Fruit fly (Drosophila melanogaster) whole organism, embryonic: ENCODE results near the gene nerfin-2.

Experiments
- Abd-B ChIP-seq: fragments of 200-800 bp; sonication (Bioruptor generic); optimal IDR thresholded peaks from 2 replicates; lab custom pipeline; 2018; ENCODE audit warnings: missing biosample characterization, mild to moderate bottlenecking, missing genetic modification characterization, moderate library complexity
- C15 ChIP-seq: fragments of 200-800 bp; sonication (Bioruptor generic); IDR thresholded peaks from 3 replicates; pipeline ENCODE4 v1.3.6; 2022; ENCODE audit warnings: missing biosample characterization, missing genetic modification characterization
- CG1024 ChIP-seq: fragments of 200-800 bp; sonication (Bioruptor generic); IDR thresholded peaks from 2 replicates; pipeline ENCODE4 v1.3.6; 2022; ENCODE audit warnings: missing biosample characterization, missing genetic modification characterization
- CG10274 ChIP-seq: fragments of 200-800 bp; sonication (Bioruptor generic); optimal IDR thresholded peaks from 3 replicates; lab custom pipeline; 2017; ENCODE audit warnings: missing biosample characterization, mild to moderate bottlenecking, missing genetic modification characterization
- CG11093 ChIP-seq: fragments of 200-800 bp; sonication (Bioruptor generic); IDR thresholded peaks from 3 replicates; pipeline ENCODE4 v1.3.6; 2022; ENCODE audit warnings: missing biosample characterization, missing genetic modification characterization
- CG11247 ChIP-seq: fragments of 200-800 bp; sonication (Bioruptor generic); IDR thresholded peaks from 2 replicates; pipeline ENCODE4 v1.3.6; 2022; ENCODE audit warnings: missing biosample characterization, missing genetic modification characterization
- CG11695 ChIP-seq: fragments of 200-800 bp; sonication (Bioruptor generic); IDR thresholded peaks from 3 replicates; pipeline ENCODE4 v1.3.6; 2022; ENCODE audit warnings: missing biosample characterization, missing genetic modification characterization
- CG12769 ChIP-seq: fragments of 200-800 bp; sonication (Bioruptor generic); optimal IDR thresholded peaks from 2 replicates; lab custom pipeline; 2019; ENCODE audit warnings: missing biosample characterization, mild to moderate bottlenecking, missing genetic modification characterization, moderate library complexity
- CG13123 ChIP-seq: fragments of 200-800 bp; sonication (Bioruptor generic); optimal IDR thresholded peaks from 2 replicates; lab custom pipeline; 2016; ENCODE audit warnings: missing biosample characterization, missing genetic modification characterization
- CG13296 ChIP-seq: fragments of 200-800 bp; sonication (Bioruptor generic); optimal IDR thresholded peaks from 3 replicates; lab custom pipeline; 2018; ENCODE audit warnings: missing biosample characterization, mild to moderate bottlenecking, missing genetic modification characterization
- CG13894 ChIP-seq: fragments of 200-800 bp; sonication (Bioruptor generic); optimal IDR thresholded peaks from 3 replicates; lab custom pipeline; 2018; ENCODE audit warnings: missing biosample characterization, mild to moderate bottlenecking, missing genetic modification characterization, moderate library complexity
- CG14441 ChIP-seq: fragments of 200-800 bp; sonication (Bioruptor generic); IDR thresholded peaks from 2 replicates; pipeline ENCODE4 v1.3.6; 2022; ENCODE audit warnings: missing biosample characterization, missing genetic modification characterization
- CG2199 ChIP-seq: fragments of 200-800 bp; sonication (Bioruptor generic); IDR thresholded peaks from 3 replicates; pipeline ENCODE4 v1.3.6; 2022; ENCODE audit warnings: missing biosample characterization, missing genetic modification characterization
- CG30020 ChIP-seq: fragments of 200-800 bp; optimal IDR thresholded peaks from 2 replicates; lab custom pipeline; 2019; ENCODE audit warnings: missing biosample characterization, mild to moderate bottlenecking, missing genetic modification characterization, moderate library complexity
- CG3065 ChIP-seq: fragments of 200-800 bp; sonication (Bioruptor generic); optimal IDR thresholded peaks from 2 replicates; lab custom pipeline; 2016; ENCODE audit warnings: missing biosample characterization, missing genetic modification characterization
- CG31365 ChIP-seq: fragments of 200-800 bp; sonication (Bioruptor generic); optimal IDR thresholded peaks from 2 replicates; lab custom pipeline; 2018; ENCODE audit warnings: missing biosample characterization, mild to moderate bottlenecking, missing genetic modification characterization
- CG3847 ChIP-seq: fragments of 200-800 bp; sonication (Bioruptor generic); IDR thresholded peaks from 2 replicates; pipeline ENCODE4 v1.3.6; 2022; ENCODE audit warnings: missing biosample characterization, missing genetic modification characterization
- CG42726 ChIP-seq: fragments of 200-800 bp; sonication (Bioruptor generic); IDR thresholded peaks from 2 replicates; pipeline ENCODE4 v1.3.6; 2022; ENCODE audit warnings: missing biosample characterization, missing genetic modification characterization; ENCODE audit not compliant: partially characterized antibody
- CG4282 ChIP-seq: fragments of 200-800 bp; sonication (Bioruptor generic); optimal IDR thresholded peaks from 2 replicates; lab custom pipeline; 2016; ENCODE audit warnings: missing biosample characterization, missing genetic modification characterization
- CG7786 ChIP-seq: fragments of 200-800 bp; sonication (Bioruptor generic); optimal IDR thresholded peaks from 2 replicates; lab custom pipeline; 2016; ENCODE audit warnings: missing biosample characterization, missing genetic modification characterization
- CG7963 ChIP-seq: fragments of 200-800 bp; sonication (Bioruptor generic); IDR thresholded peaks from 3 replicates; pipeline ENCODE4 v1.3.6; 2022; ENCODE audit warnings: missing biosample characterization, missing genetic modification characterization; ENCODE audit not compliant: partially characterized antibody
- CG8388 ChIP-seq: fragments of 200-800 bp; sonication (Bioruptor generic); optimal IDR thresholded peaks from 2 replicates; lab custom pipeline; 2019; ENCODE audit warnings: missing biosample characterization, mild to moderate bottlenecking, missing genetic modification characterization, moderate library complexity
- CG9876 ChIP-seq: fragments of 200-800 bp; sonication (Bioruptor generic); optimal IDR thresholded peaks from 2 replicates; lab custom pipeline; 2016; ENCODE audit warnings: missing biosample characterization, missing genetic modification characterization
- CHES-1-like ChIP-seq: fragments of 200-800 bp; sonication (Bioruptor generic); optimal IDR thresholded peaks from 2 replicates; lab custom pipeline; 2016; ENCODE audit warnings: missing biosample characterization, missing genetic modification characterization
- Chrac-16 ChIP-seq: fragments of 200-800 bp; sonication (Bioruptor generic); optimal IDR thresholded peaks from 3 replicates; lab custom pipeline; 2016; ENCODE audit warnings: missing biosample characterization, missing genetic modification characterization
- CrebB ChIP-seq: fragments of 200-800 bp; sonication (Bioruptor generic); optimal IDR thresholded peaks from 3 replicates; lab custom pipeline; 2018; ENCODE audit warnings: missing biosample characterization, mild to moderate bottlenecking, missing genetic modification characterization
- D19A ChIP-seq: fragments of 200-800 bp; optimal IDR thresholded peaks from 3 replicates; lab custom pipeline; 2019; ENCODE audit warnings: missing biosample characterization, mild to moderate bottlenecking, missing genetic modification characterization, moderate library complexity
- Dip3 ChIP-seq: fragments of 200-800 bp; sonication (Bioruptor generic); optimal IDR thresholded peaks from 3 replicates; lab custom pipeline; 2016; ENCODE audit warnings: missing biosample characterization, missing genetic modification characterization
- Doc2 ChIP-seq: fragments of 200-800 bp; sonication (Bioruptor generic); IDR thresholded peaks from 2 replicates; pipeline ENCODE4 v1.3.6; 2022; ENCODE audit warnings: missing biosample characterization, missing genetic modification characterization
- Lpt ChIP-seq: fragments of >200 bp; optimal IDR thresholded peaks from 2 replicates; lab custom pipeline; 2018; ENCODE audit warnings: missing biosample characterization, missing genetic modification characterization
- Max ChIP-seq: fragments of 200-800 bp; sonication (Bioruptor generic); optimal IDR thresholded peaks from 2 replicates; lab custom pipeline; 2016; ENCODE audit warnings: missing biosample characterization, mild to moderate bottlenecking, missing genetic modification characterization
- Sox100B ChIP-seq: fragments of 200-800 bp; sonication (Bioruptor generic); optimal IDR thresholded peaks from 3 replicates; lab custom pipeline; 2018; ENCODE audit warnings: missing biosample characterization, mild to moderate bottlenecking, missing genetic modification characterization
- abd-A ChIP-seq: fragments of 200-800 bp; sonication (Bioruptor generic); optimal IDR thresholded peaks from 3 replicates; lab custom pipeline; 2019; ENCODE audit warnings: missing biosample characterization, mild to moderate bottlenecking, missing genetic modification characterization, moderate library complexity
- bsh ChIP-seq, 2 experiments: fragments of 200-800 bp; sonication (Bioruptor generic); optimal IDR thresholded peaks; 2 replicates each; lab custom pipeline; 2017 to 2018; ENCODE audit warnings: mild to moderate bottlenecking in 2 of 2, missing biosample characterization in 2 of 2, missing genetic modification characterization in 2 of 2, moderate library complexity in 1 of 2
- cato ChIP-seq: fragments of 200-800 bp; sonication (Bioruptor generic); optimal IDR thresholded peaks from 2 replicates; lab custom pipeline; 2016; ENCODE audit warnings: missing biosample characterization, missing genetic modification characterization, borderline replicate concordance
- caup ChIP-seq: fragments of 200-800 bp; sonication (Bioruptor generic); optimal IDR thresholded peaks from 3 replicates; lab custom pipeline; 2017; ENCODE audit warnings: missing biosample characterization, mild to moderate bottlenecking, missing genetic modification characterization, moderate library complexity; ENCODE audit not compliant: severe bottlenecking
- chn ChIP-seq: fragments of 200-800 bp; sonication (Bioruptor generic); optimal IDR thresholded peaks from 2 replicates; lab custom pipeline; 2016; ENCODE audit warnings: missing biosample characterization, missing genetic modification characterization
- fd96Cb ChIP-seq: fragments of 200-800 bp; sonication (Bioruptor generic); optimal IDR thresholded peaks from 2 replicates; lab custom pipeline; 2018; ENCODE audit warnings: missing biosample characterization, mild to moderate bottlenecking, missing genetic modification characterization, moderate library complexity
- gcm ChIP-seq: fragments of 200-800 bp; sonication (Bioruptor generic); optimal IDR thresholded peaks from 2 replicates; lab custom pipeline; 2019; ENCODE audit warnings: missing biosample characterization, mild to moderate bottlenecking, missing genetic modification characterization, moderate library complexity
- grau ChIP-seq: fragments of 200-800 bp; optimal IDR thresholded peaks from 3 replicates; lab custom pipeline; 2019; ENCODE audit warnings: missing biosample characterization, mild to moderate bottlenecking, missing genetic modification characterization, moderate library complexity
- gro ChIP-seq: fragments of 200-800 bp; sonication (Bioruptor generic); optimal IDR thresholded peaks from 2 replicates; lab custom pipeline; 2016; ENCODE audit warnings: missing biosample characterization, missing genetic modification characterization
- insv ChIP-seq, 2 experiments: fragments of 200-800 bp; sonication (Bioruptor generic); optimal IDR thresholded peaks; 3 replicates each; lab custom pipeline; 2016 to 2018; ENCODE audit warnings: missing biosample characterization in 2 of 2, missing genetic modification characterization in 2 of 2
- lov ChIP-seq, 2 experiments: fragments of 200-800 bp in 1 of 2; fragments of >200 bp in 1 of 2; sonication (Bioruptor generic) in 1 of 2; IDR thresholded peaks in 1 of 2; optimal IDR thresholded peaks in 1 of 2; 2 replicates in 1 of 2; 3 replicates in 1 of 2; pipeline versions ENCODE4 v1.3.6 to Lab custom; 2017 to 2022; ENCODE audit warnings: missing biosample characterization in 1 of 2, missing genetic modification characterization in 1 of 2
- onecut ChIP-seq: fragments of 200-800 bp; sonication (Bioruptor generic); IDR thresholded peaks from 2 replicates; pipeline ENCODE4 v1.3.6; 2022; ENCODE audit warnings: missing biosample characterization, missing genetic modification characterization
- schlank ChIP-seq: fragments of 200-800 bp; sonication (Bioruptor generic); optimal IDR thresholded peaks from 2 replicates; lab custom pipeline; 2018; ENCODE audit warnings: missing biosample characterization, mild to moderate bottlenecking, missing genetic modification characterization
- seq ChIP-seq: fragments of 200-800 bp; sonication (Bioruptor generic); IDR thresholded peaks from 2 replicates; pipeline ENCODE4 v1.3.6; 2022; ENCODE audit warnings: missing biosample characterization, missing genetic modification characterization
- slbo ChIP-seq: fragments of 200-800 bp; sonication (Bioruptor generic); IDR thresholded peaks from 2 replicates; pipeline ENCODE4 v1.3.6; 2022; ENCODE audit warnings: missing biosample characterization, missing genetic modification characterization
- toy ChIP-seq: fragments of 200-800 bp; sonication (Bioruptor generic); IDR thresholded peaks from 2 replicates; pipeline ENCODE4 v1.3.6; 2022; ENCODE audit warnings: missing biosample characterization, missing genetic modification characterization
- zfh1 ChIP-seq: fragments of 200-800 bp; sonication (Bioruptor generic); IDR thresholded peaks from 3 replicates; pipeline ENCODE4 v1.3.6; 2022; ENCODE audit warnings: missing biosample characterization, missing genetic modification characterization

nerfin-2 gene

DNA sequence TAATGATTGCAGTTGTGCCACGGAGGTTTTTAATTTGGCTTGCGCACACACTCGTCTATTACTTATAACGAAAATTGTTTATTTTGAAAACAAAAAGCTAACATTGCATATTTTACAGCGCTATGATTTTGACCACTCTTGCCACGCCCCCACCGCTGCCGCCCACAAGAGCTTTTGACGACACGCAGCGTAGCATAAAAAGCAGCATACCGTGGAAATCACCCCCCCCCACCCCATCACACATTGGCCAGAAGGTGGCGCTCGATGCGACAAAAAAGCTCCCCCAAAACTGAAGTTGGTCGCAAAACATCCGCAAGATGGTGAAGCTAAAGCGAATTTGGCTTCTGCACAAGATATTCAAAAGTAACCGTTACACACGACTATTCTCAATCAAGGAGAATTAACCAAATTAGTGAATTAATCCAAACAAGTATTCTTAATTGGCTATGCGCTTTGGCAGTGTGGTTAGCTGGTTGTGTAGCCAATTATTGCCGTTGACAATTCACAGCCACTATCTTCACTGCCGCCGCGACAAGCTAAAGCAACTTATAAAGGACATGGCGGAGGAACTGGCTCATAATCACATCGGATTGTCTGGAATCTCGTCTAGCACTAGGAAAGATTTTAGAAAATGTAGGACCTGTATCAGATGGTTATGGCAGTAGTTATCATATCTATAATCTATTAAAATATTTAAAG lies 29.7 kb downstream of the nerfin-2 start (continued):
- TF ChIP-seq toy (GFP tag; lab: Robert Waterston, UW) = no peak
- TF ChIP-seq CHES-1-like (GFP tag; lab: Kevin White, UChicago) = no peak
- TF ChIP-seq Dip3 (GFP tag; lab: Kevin White, UChicago) = no peak
- TF ChIP-seq zfh1 (GFP tag; lab: Robert Waterston, UW) = 0 out of 3 replicates have a peak, but pooled peaks have one; percentile 55
- TF ChIP-seq cato (GFP tag; lab: Kevin White, UChicago) = no peak
- TF ChIP-seq lov (optimal IDR thresholded peaks at IDR 0.05; lab: Kevin White, UChicago) = no peak
- no peak for TF ChIP-seq lov (GFP tag; IDR thresholded peaks at IDR 0.05; lab: Robert Waterston, UW)
- 0 out of 3 replicates have a peak, but pooled peaks have one; percentile 50 for TF ChIP-seq CG11093 (GFP tag; lab: Robert Waterston, UW)
- no peak for TF ChIP-seq CG30020 (tag; lab: Kevin White, UChicago)
- TF ChIP-seq slbo (GFP tag; lab: Robert Waterston, UW) = peak; percentile 74
- no peak for TF ChIP-seq CG4282 (GFP tag; lab: Kevin White, UChicago)
- no peak for TF ChIP-seq CG13894 (tag; lab: Kevin White, UChicago)
- TF ChIP-seq CG11695 (GFP tag; lab: Robert Waterston, UW) = no peak
- TF ChIP-seq CG10274 (GFP tag; lab: Kevin White, UChicago) = no peak
- TF ChIP-seq CG12769 (tag; lab: Kevin White, UChicago) = peak; percentile 55
- no peak for TF ChIP-seq chn
- TF ChIP-seq CrebB = peak; percentile 3
- TF ChIP-seq gro = peak; percentile 60
- TF ChIP-seq CG3065 = peak; percentile 93
- peak; percentile 16 for TF ChIP-seq Max (GFP tag; lab: Kevin White, UChicago)
- TF ChIP-seq CG9876 (GFP tag; lab: Kevin White, UChicago) = no peak
- no peak for TF ChIP-seq Sox100B
- TF ChIP-seq C15 (GFP tag; lab: Robert Waterston, UW) = no peak
- TF ChIP-seq CG31365 (tag; lab: Kevin White, UChicago) = peak; percentile 31
- TF ChIP-seq Abd-B (GFP tag; lab: Kevin White, UChicago) = no peak
- no peak for TF ChIP-seq Doc2
- TF ChIP-seq CG13296 = no peak
- TF ChIP-seq CG8388 (GFP tag; lab: Kevin White, UChicago) = no peak
- peak; percentile 32; the same call in 1 of the 2 replicates for TF ChIP-seq onecut
- peak; percentile 36 for TF ChIP-seq grau
- no peak for TF ChIP-seq abd-A (tag; lab: Kevin White, UChicago)
- no peak for TF ChIP-seq gcm (GFP tag; lab: Kevin White, UChicago)
- peak; percentile 44; the same call in 1 of the 2 replicates for TF ChIP-seq CG42726 (GFP tag; lab: Robert Waterston, UW)
- TF ChIP-seq CG2199 (GFP tag; lab: Robert Waterston, UW) = peak; percentile 90; the same call in 2 of the 3 replicates
- no peak for TF ChIP-seq Lpt (GFP tag; lab: Kevin White, UChicago)
- TF ChIP-seq CG7786 (GFP tag; lab: Kevin White, UChicago) = no peak
- TF ChIP-seq CG1024 (GFP tag; lab: Robert Waterston, UW) = no peak
- peak; percentile 45 for TF ChIP-seq CG14441
- no peak for TF ChIP-seq insv (GFP tag; optimal IDR thresholded peaks at IDR 0.05; lab: Kevin White, UChicago)
- no peak for TF ChIP-seq D19A
- TF ChIP-seq schlank (tag; lab: Kevin White, UChicago) = no peak
- TF ChIP-seq caup (GFP tag; lab: Kevin White, UChicago) = peak; percentile 45
- peak; percentile 64 for TF ChIP-seq CG11247 (GFP tag; lab: Robert Waterston, UW)
- no peak for TF ChIP-seq Chrac-16 (GFP tag; lab: Kevin White, UChicago)
- TF ChIP-seq CG3847 (GFP tag; lab: Robert Waterston, UW) = 0 out of 2 replicates have a peak, but pooled peaks have one; percentile 35
- TF ChIP-seq CG13123 (GFP tag; lab: Kevin White, UChicago) = no peak
- TF ChIP-seq bsh (GFP tag; optimal IDR thresholded peaks at IDR 0.05; lab: Kevin White, UChicago) = peak in 1 of 2 experiments; percentile 11
- no peak for TF ChIP-seq fd96Cb
- no peak for TF ChIP-seq CG7963 (GFP tag; lab: Robert Waterston, UW)
- 0 out of 2 replicates have a peak, but pooled peaks have one; percentile 19 for TF ChIP-seq seq (GFP tag; lab: Robert Waterston, UW)
